Worm (Caenorhabditis elegans): ENCODE measurements around the gene slrp-1.

- TF ChIP-seq lsy-2 (tag; optimal IDR thresholded peaks at IDR 0.05) (no peak), unc-62 (GFP tag; optimal IDR thresholded peaks at IDR 0.05) (no peak), ztf-11 (tag; optimal IDR thresholded peaks at IDR 0.05) (no peak), drap-1 (GFP tag; optimal IDR thresholded peaks at IDR 0.05) (no peak), ces-1 (GFP tag; optimal IDR thresholded peaks at IDR 0.05) (no peak), nhr-12 (tag; optimal IDR thresholded peaks at IDR 0.05) (no peak), pha-4 (tag; optimal IDR thresholded peaks at IDR 0.05) (no peak), nhr-76 (tag; optimal IDR thresholded peaks at IDR 0.05) (no peak), sptf-1 (tag; optimal IDR thresholded peaks at IDR 0.05) (no peak), nhr-237 (tag; optimal IDR thresholded peaks at IDR 0.05) (no peak), ceh-83 (GFP tag; optimal IDR thresholded peaks at IDR 0.05) (no peak), lin-32 (GFP tag; optimal IDR thresholded peaks at IDR 0.05) (no peak), snpc-4 (tag; optimal IDR thresholded peaks at IDR 0.05) (no peak), blmp-1 (tag; optimal IDR thresholded peaks at IDR 0.05) (no peak)
Observed at ce11 chrV:13556297-13556696, 9.4 kb upstream of the slrp-1 start, which contains the start of gene C56A3.6.
